Fruit fly (Drosophila melanogaster) whole organism, pupa: ENCODE measurements around the gene ush.
A peak's percentile ranks its signal among the peaks of the same experiment; 100 is the strongest.

ENCODE experiments used
- CG12605 ChIP-seq: fragments of 200-800 bp; sonication (Bioruptor generic); IDR thresholded peaks from 2 replicates; pipeline ENCODE4 v1.3.6; 2022; ENCODE audit warnings: missing biosample characterization, missing genetic modification characterization
- CG14655 ChIP-seq: fragments of 200-800 bp; sonication (Bioruptor generic); optimal IDR thresholded peaks from 3 replicates; lab custom pipeline; 2017; ENCODE audit warnings: mild to moderate bottlenecking, missing biosample characterization, missing genetic modification reagents, missing genetic modification characterization
- CG15710 ChIP-seq: fragments of 200-800 bp; sonication (Bioruptor generic); optimal IDR thresholded peaks from 2 replicates; lab custom pipeline; 2018; ENCODE audit warnings: missing biosample characterization, mild to moderate bottlenecking, missing genetic modification characterization, moderate library complexity
- CG32121 ChIP-seq: fragments of 200-800 bp; sonication (Bioruptor generic); IDR thresholded peaks from 2 replicates; pipeline ENCODE4 v1.3.6; 2022; ENCODE audit warnings: missing biosample characterization, missing genetic modification characterization
- CG34367 ChIP-seq: fragments of 200-800 bp; sonication (Bioruptor generic); optimal IDR thresholded peaks from 2 replicates; lab custom pipeline; 2018; ENCODE audit warnings: missing biosample characterization, mild to moderate bottlenecking, missing genetic modification characterization
- CG8159 ChIP-seq: fragments of 200-800 bp; sonication (Bioruptor generic); optimal IDR thresholded peaks from 3 replicates; lab custom pipeline; 2018; ENCODE audit warnings: missing biosample characterization, mild to moderate bottlenecking, missing genetic modification characterization, moderate library complexity
- EcR ChIP-seq: fragments of 200-800 bp; sonication (Bioruptor generic); optimal IDR thresholded peaks from 3 replicates; lab custom pipeline; 2019; ENCODE audit warnings: missing biosample characterization, missing genetic modification characterization, mild to moderate bottlenecking, moderate library complexity, missing genetic modification reagents
- Ets98B ChIP-seq: fragments of 200-800 bp; sonication (Bioruptor generic); IDR thresholded peaks from 2 replicates; pipeline ENCODE4 v1.3.6; 2022; ENCODE audit warnings: missing biosample characterization, missing genetic modification characterization
- Pif1A ChIP-seq: fragments of 200-800 bp; sonication (Bioruptor generic); optimal IDR thresholded peaks from 3 replicates; lab custom pipeline; 2016; ENCODE audit warnings: missing biosample characterization, missing genetic modification characterization
- rn ChIP-seq: fragments of 200-800 bp; sonication (Bioruptor generic); IDR thresholded peaks from 2 replicates; pipeline ENCODE4 v1.3.6; 2022; ENCODE audit warnings: missing biosample characterization, missing genetic modification characterization

- TF ChIP-seq CG14655 (GFP tag; lab: Kevin White, UChicago) (no peak), Ets98B (GFP tag; lab: Robert Waterston, UW) (no peak), rn (GFP tag; lab: Robert Waterston, UW) (no peak), CG15710 (no peak), CG8159 (tag; lab: Kevin White, UChicago) (no peak), CG32121 (GFP tag; lab: Robert Waterston, UW) (no peak), CG34367 (tag; lab: Kevin White, UChicago) (no peak), EcR (peak; percentile 4), Pif1A (no peak), CG12605 (no peak)
Measured at dm6 chr2L:496841-497240, 20.8 kb downstream of the ush start.
